Worm (Caenorhabditis elegans): Measurements from ENCODE around the gene C08B6.10.

ce11 chrV:10091152-10091551 is 34.1 kb upstream of the C08B6.10 start, which contains the start of gene R04B5.11:
- no peak for TF ChIP-seq ztf-23 (GFP tag; IDR thresholded peaks at IDR 0.05)
- TF ChIP-seq cog-1 (tag; optimal IDR thresholded peaks at IDR 0.05) = no peak

All from whole organism, midembryonic.